Fruit fly (Drosophila melanogaster): ENCODE measurements around the gene CG32148.

Gene CG32148

DNA sequence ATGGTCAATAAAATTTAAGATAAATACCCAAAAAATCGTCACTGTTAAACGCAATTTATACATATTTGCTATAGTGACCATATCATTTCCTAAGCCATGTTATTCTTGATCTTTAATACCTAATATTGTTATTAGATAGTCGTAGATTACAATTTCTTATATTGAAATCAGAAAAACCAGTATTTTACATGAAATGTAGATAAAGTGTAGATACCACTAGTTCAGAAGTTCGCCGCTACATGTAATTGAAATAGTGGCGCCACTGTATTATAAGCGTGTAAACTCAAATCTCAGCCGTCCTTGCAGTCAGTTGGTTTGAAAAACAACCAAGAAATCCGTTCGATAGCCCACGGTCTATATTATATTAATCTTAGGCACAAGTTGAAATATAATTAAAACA, 24.8 kb downstream of the CG32148 start (continued):
- TF ChIP-seq CG11723 (GFP tag; optimal IDR thresholded peaks at IDR 0.05) (no peak), CG2202 (tag; optimal IDR thresholded peaks at IDR 0.05) (no peak), CG7357 (GFP tag; IDR thresholded peaks at IDR 0.05) (no peak), hth (optimal IDR thresholded peaks at IDR 0.05) (no peak), HmgZ (tag; optimal IDR thresholded peaks at IDR 0.05) (no peak), Elba2 (GFP tag; optimal IDR thresholded peaks at IDR 0.05) (no peak), Sin3A (optimal IDR thresholded peaks at IDR 0.05) (no peak), Bgb (GFP tag; IDR thresholded peaks at IDR 0.05; ENCODE audit: partially characterized antibody) (peak; percentile 76), dmrt11E (tag; optimal IDR thresholded peaks at IDR 0.05) (peak; percentile 21), ap (GFP tag; IDR thresholded peaks at IDR 0.05) (no peak), MBD-R2 (GFP tag; IDR thresholded peaks at IDR 0.05) (no peak), CG2129 (GFP tag; IDR thresholded peaks at IDR 0.05; ENCODE audit: partially characterized antibody) (no peak), CG10274 (GFP tag; optimal IDR thresholded peaks at IDR 0.05) (no peak), Hsf (GFP tag; optimal IDR thresholded peaks at IDR 0.05) (peak; percentile 28), CG33213 (GFP tag; optimal IDR thresholded peaks at IDR 0.05) (no peak), bowl (GFP tag; IDR thresholded peaks at IDR 0.05) (no peak), toy (GFP tag; IDR thresholded peaks at IDR 0.05) (no peak), ATbp (GFP tag; optimal IDR thresholded peaks at IDR 0.05) (no peak), CG17361 (GFP tag; IDR thresholded peaks at IDR 0.05) (0 out of 3 replicates have a peak, but pooled peaks have one; percentile 10), stwl (tag; optimal IDR thresholded peaks at IDR 0.05) (peak; percentile 57), disco-r (GFP tag; optimal IDR thresholded peaks at IDR 0.05) (no peak), az2 (GFP tag; optimal IDR thresholded peaks at IDR 0.05) (peak; percentile 7), amos (GFP tag; IDR thresholded peaks at IDR 0.05; ENCODE audit: partially characterized antibody) (peak; percentile 73), Dp (GFP tag; optimal IDR thresholded peaks at IDR 0.05) (peak; percentile 11), nerfin-1 (tag; optimal IDR thresholded peaks at IDR 0.05) (no peak), tgo (GFP tag; IDR thresholded peaks at IDR 0.05) (no peak), Eip74EF (GFP tag; optimal IDR thresholded peaks at IDR 0.05) (no peak), CG11560 (tag; IDR thresholded peaks at IDR 0.05) (no peak), ara (GFP tag; IDR thresholded peaks at IDR 0.05) (0 out of 2 replicates have a peak, but pooled peaks have one; percentile 5), CoRest (tag; optimal IDR thresholded peaks at IDR 0.05) (no peak), Hr51 (GFP tag; optimal IDR thresholded peaks at IDR 0.05) (peak in 1 of 2 experiments; percentile 14), grau (tag; optimal IDR thresholded peaks at IDR 0.05) (peak; percentile 11), CG9876 (GFP tag; optimal IDR thresholded peaks at IDR 0.05) (no peak), Spps (tag; optimal IDR thresholded peaks at IDR 0.05) (no peak), CG5245 (GFP tag; optimal IDR thresholded peaks at IDR 0.05) (no peak), CHES-1-like (GFP tag; optimal IDR thresholded peaks at IDR 0.05) (no peak), Sry-δ (GFP tag; optimal IDR thresholded peaks at IDR 0.05) (no peak), CG1024 (GFP tag; IDR thresholded peaks at IDR 0.05) (peak; percentile 2; the same call in 1 of the 2 replicates), CG1529 (GFP tag; optimal IDR thresholded peaks at IDR 0.05) (no peak), sens (GFP tag) (peak; percentile 84), bsh (GFP tag; optimal IDR thresholded peaks at IDR 0.05) (no peak), Dad (GFP tag; optimal IDR thresholded peaks at IDR 0.05) (no peak), Max (GFP tag; optimal IDR thresholded peaks at IDR 0.05) (no peak), ftz-f1 (GFP tag; optimal IDR thresholded peaks at IDR 0.05) (no peak), Six4 (GFP tag; optimal IDR thresholded peaks at IDR 0.05) (no peak), knrl (GFP tag; IDR thresholded peaks at IDR 0.05; ENCODE audit: partially characterized antibody) (peak; percentile 50; the same call in 2 of the 3 replicates), trem (tag; optimal IDR thresholded peaks at IDR 0.05) (no peak), lab (GFP tag; optimal IDR thresholded peaks at IDR 0.05) (no peak), mirr (GFP tag; optimal IDR thresholded peaks at IDR 0.05) (no peak), Opbp (GFP tag; IDR thresholded peaks at IDR 0.05; ENCODE audit: partially characterized antibody) (0 out of 3 replicates have a peak, but pooled peaks have one; percentile 39), zfh2 (GFP tag; optimal IDR thresholded peaks at IDR 0.05) (no peak)

All from whole organism, embryonic.